Fruit fly (Drosophila melanogaster) whole organism, pupa: ENCODE data around the gene Rrp47.

Experiments
- CG14655 ChIP-seq: fragments of 200-800 bp; sonication (Bioruptor generic); optimal IDR thresholded peaks from 3 replicates; lab custom pipeline; 2017; ENCODE audit warnings: mild to moderate bottlenecking, missing biosample characterization, missing genetic modification reagents, missing genetic modification characterization
- CG15710 ChIP-seq: fragments of 200-800 bp; sonication (Bioruptor generic); optimal IDR thresholded peaks from 2 replicates; lab custom pipeline; 2018; ENCODE audit warnings: missing biosample characterization, mild to moderate bottlenecking, missing genetic modification characterization, moderate library complexity
- CG4496 ChIP-seq: fragments of 200-800 bp; sonication (Bioruptor generic); IDR thresholded peaks from 3 replicates; pipeline ENCODE4 v1.3.6; 2022; ENCODE audit warnings: missing biosample characterization, missing genetic modification characterization
- CG8301 ChIP-seq: fragments of 200-800 bp; sonication (Bioruptor generic); optimal IDR thresholded peaks from 2 replicates; lab custom pipeline; 2018; ENCODE audit warnings: missing biosample characterization, mild to moderate bottlenecking, missing genetic modification characterization
- D1 ChIP-seq: fragments of 200-800 bp; sonication (Bioruptor generic); optimal IDR thresholded peaks from 2 replicates; lab custom pipeline; 2018; ENCODE audit warnings: missing biosample characterization, mild to moderate bottlenecking, missing genetic modification characterization, moderate library complexity
- Pif1B ChIP-seq: fragments of 200-800 bp; sonication (Bioruptor generic); optimal IDR thresholded peaks from 3 replicates; lab custom pipeline; 2016; ENCODE audit warnings: missing biosample characterization, missing genetic modification characterization
- gl ChIP-seq: fragments of 200-800 bp; sonication (Bioruptor generic); optimal IDR thresholded peaks from 2 replicates; lab custom pipeline; 2018; ENCODE audit warnings: missing biosample characterization, mild to moderate bottlenecking, missing genetic modification characterization
- rn ChIP-seq: fragments of 200-800 bp; sonication (Bioruptor generic); IDR thresholded peaks from 2 replicates; pipeline ENCODE4 v1.3.6; 2022; ENCODE audit warnings: missing biosample characterization, missing genetic modification characterization

The Rrp47 gene

dm6 chrX:15989631-15990030, 44.9 kb downstream of the Rrp47 start:
- TF ChIP-seq gl (tag; lab: Kevin White, UChicago) = no peak
- no peak for TF ChIP-seq D1

dm6 chrX:15991618-15992526, 47.2 kb downstream of the Rrp47 start, which contains the start of the genes CG46312, eIF5 and exd:
Gene CG46312 (minus strand): TSS chrX:15991974.
Gene eIF5 (minus strand): TSS chrX:15991974.
Gene exd (plus strand): TSS chrX:15992468.
- TF ChIP-seq Pif1B (GFP tag; lab: Kevin White, UChicago) (no peak), CG4496 (GFP tag; lab: Robert Waterston, UW) (no peak), CG8301 (tag; lab: Kevin White, UChicago) (no peak), CG15710 (tag; lab: Kevin White, UChicago) (peak; percentile 11), CG14655 (GFP tag; lab: Kevin White, UChicago) (no peak)
- TF ChIP-seq, all 21 proteins: peak for 1

dm6 chrX:15992527-15992897, 47.8 kb downstream of the Rrp47 start:
- TF ChIP-seq rn (GFP tag; lab: Robert Waterston, UW) = no peak
